Worm (Caenorhabditis elegans) whole organism, L4/young adult: Measurements from ENCODE around the gene C08F8.15.

ENCODE experiments used
- dao-5 ChIP-seq: sonication (generic microtip); optimal IDR thresholded peaks from 2 replicates; lab custom pipeline; 2016; ENCODE audit warnings: missing genotype, missing genetic modification characterization, moderate library complexity, missing compliant biosample characterization
- him-1 ChIP-seq: sonication (generic microtip); optimal IDR thresholded peaks from 2 replicates; lab custom pipeline; 2016; ENCODE audit warnings: missing genotype, missing genetic modification reagents, missing genetic modification characterization, missing compliant biosample characterization

DNA sequence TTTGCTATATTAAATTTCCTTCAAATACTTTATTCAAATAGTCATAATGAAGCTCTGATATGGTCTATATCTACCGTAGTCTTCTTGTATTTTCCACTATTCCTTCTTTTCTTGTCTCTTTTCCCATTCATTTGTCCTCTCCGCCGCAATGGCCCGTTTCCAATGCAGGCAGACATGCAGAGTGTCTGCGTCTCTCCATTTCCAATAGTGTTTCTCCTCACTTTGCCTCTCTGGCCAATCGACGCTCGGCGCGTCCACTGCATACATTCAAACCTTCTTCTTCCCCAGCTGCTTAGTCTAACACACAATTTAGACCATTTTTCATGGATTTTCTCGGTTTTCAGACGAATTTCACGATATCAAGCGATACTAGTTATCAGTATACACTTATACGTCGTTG is 35.4 kb downstream of the C08F8.15 start:
- TF ChIP-seq dao-5 (tag; lab: Kevin White, UChicago) (no peak), him-1 (tag; lab: Kevin White, UChicago) (no peak)
